Fruit fly (Drosophila melanogaster): Measurements from ENCODE around the gene cl.

Gene cl

DNA sequence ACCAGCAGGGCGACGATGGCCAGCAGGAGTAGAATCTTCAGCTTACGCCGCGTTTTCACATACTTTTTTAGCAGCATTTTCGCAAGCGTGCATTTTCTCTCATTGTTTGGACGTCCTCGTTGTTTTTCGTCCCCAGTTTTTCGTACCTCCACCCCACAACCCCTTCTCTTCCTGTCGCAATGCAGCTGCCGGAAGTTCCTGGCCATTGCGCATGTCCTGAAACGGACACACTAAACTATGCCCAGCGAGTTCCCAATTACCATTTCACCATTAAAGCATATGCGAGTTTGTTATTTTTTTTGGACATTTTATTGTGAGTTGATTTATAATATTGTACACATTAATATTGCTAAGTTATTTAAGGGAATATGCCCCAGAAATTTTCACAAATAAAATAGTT lies 19.1 kb downstream of the cl start, which contains the start of gene CG14015:
Gene CG14015, minus strand, starts transcription at position 163 of the 400 bp plus-strand sequence.
- TF ChIP-seq dmrt93B (GFP tag; optimal IDR thresholded peaks at IDR 0.05) (no peak), psq (GFP tag; optimal IDR thresholded peaks at IDR 0.05) (no peak), fru (GFP tag; optimal IDR thresholded peaks at IDR 0.05) (no peak), Hnf4 (GFP tag; optimal IDR thresholded peaks at IDR 0.05) (no peak), sage (GFP tag; optimal IDR thresholded peaks at IDR 0.05) (no peak), usp (GFP tag; optimal IDR thresholded peaks at IDR 0.05) (no peak), Abd-B (GFP tag; optimal IDR thresholded peaks at IDR 0.05) (no peak), CrebA (GFP tag; optimal IDR thresholded peaks at IDR 0.05; ENCODE audit: borderline replicate concordance) (no peak), GATAd (GFP tag; optimal IDR thresholded peaks at IDR 0.05) (no peak), CG32264 (GFP tag; optimal IDR thresholded peaks at IDR 0.05) (no peak), woc (GFP tag; optimal IDR thresholded peaks at IDR 0.05) (no peak)

DNA sequence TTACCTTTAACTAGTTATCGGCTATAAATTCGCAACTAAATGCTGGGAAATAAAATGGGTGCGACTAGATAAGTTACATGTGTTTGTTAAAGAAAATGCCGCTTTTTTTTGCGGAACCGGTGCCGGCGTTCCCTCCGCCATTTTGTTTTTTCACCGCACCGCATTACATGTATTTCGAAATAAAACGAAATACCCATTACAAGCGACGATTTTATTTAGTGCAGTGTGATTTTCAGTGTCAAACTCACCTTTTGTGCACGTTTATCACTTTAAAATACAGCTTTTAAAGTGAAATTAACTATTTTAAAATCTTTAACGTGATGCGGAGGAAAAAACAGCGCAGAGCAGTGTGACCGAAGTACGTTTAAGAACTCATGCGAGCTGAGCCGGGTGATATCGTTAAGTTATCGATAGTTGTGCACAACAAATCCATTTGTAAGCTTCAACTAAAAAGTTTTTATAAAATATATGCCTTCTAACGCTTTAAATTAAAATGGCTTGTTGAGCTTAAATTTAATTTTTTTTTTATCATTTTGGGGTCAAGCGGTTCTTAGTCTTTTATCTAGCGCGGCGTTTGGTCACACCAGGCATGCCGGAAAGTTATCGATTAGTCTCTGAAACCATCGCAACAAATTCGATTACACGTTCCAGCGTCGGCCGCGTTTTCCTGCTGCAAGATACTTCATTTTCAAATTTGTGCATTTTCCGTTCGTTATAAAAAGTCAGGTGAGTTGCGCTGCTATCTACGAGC lies 22.2 kb downstream of the cl start, which contains the start of the genes Hel25E and Lam:
Gene Hel25E, minus strand, starts transcription at position 380 of the 751 bp plus-strand sequence.
Gene Lam, plus strand, starts transcription at position 546 of the 751 bp plus-strand sequence.
- TF ChIP-seq woc (GFP tag; optimal IDR thresholded peaks at IDR 0.05) (no peak), Myc (optimal IDR thresholded peaks at IDR 0.05) (no peak), sage (GFP tag; optimal IDR thresholded peaks at IDR 0.05) (no peak), dmrt93B (GFP tag; optimal IDR thresholded peaks at IDR 0.05) (no peak)

DNA sequence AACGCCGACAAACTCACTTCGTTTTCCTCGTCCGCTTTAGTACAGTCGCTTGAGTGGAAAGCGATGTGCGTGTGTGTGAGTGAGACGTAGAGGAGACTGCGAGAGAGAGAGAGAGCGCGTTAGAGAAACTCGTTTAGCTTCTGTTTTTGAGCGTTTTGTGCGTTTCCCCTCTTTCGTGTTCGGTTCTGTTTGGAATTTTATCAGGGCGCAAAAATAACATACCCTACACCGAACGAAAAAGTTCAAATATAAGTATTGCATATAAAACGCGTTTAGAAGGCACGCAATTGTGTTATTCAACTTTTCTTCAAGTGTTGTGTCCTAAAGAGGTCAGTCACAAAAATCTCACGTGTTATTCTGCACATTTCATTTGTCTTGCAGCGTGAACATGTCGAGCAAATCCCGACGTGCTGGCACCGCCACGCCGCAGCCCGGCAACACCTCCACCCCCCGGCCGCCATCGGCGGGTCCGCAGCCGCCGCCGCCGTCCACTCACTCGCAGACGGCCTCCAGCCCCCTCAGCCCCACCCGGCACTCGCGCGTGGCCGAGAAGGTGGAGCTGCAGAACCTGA lies 23.1 kb downstream of the cl start:
- TF ChIP-seq rgr (GFP tag; optimal IDR thresholded peaks at IDR 0.05) = peak; percentile 57
- no peak for TF ChIP-seq brk (GFP tag; optimal IDR thresholded peaks at IDR 0.05)
- no peak for TF ChIP-seq sv (GFP tag; optimal IDR thresholded peaks at IDR 0.05)
- TF ChIP-seq Abd-B (GFP tag; optimal IDR thresholded peaks at IDR 0.05) = no peak
- TF ChIP-seq psq (GFP tag; optimal IDR thresholded peaks at IDR 0.05) = peak; percentile 77
- TF ChIP-seq Mio (GFP tag; optimal IDR thresholded peaks at IDR 0.05) = no peak
- TF ChIP-seq Hnf4 (GFP tag; optimal IDR thresholded peaks at IDR 0.05) = no peak
- TF ChIP-seq foxo (GFP tag; optimal IDR thresholded peaks at IDR 0.05) = peak; percentile 14 to 68
- no peak for TF ChIP-seq Vsx2 (GFP tag; optimal IDR thresholded peaks at IDR 0.05; ENCODE audit: partially characterized antibody)
- TF ChIP-seq h (GFP tag; optimal IDR thresholded peaks at IDR 0.05) = peak; percentile 56
- peak; percentile 81 for TF ChIP-seq Dif (GFP tag; optimal IDR thresholded peaks at IDR 0.05; ENCODE audit: partially characterized antibody)
- TF ChIP-seq CrebA (GFP tag; optimal IDR thresholded peaks at IDR 0.05; ENCODE audit: borderline replicate concordance) = no peak
- peak; percentile 45 for TF ChIP-seq OdsH (GFP tag; optimal IDR thresholded peaks at IDR 0.05)
- TF ChIP-seq tai (GFP tag; optimal IDR thresholded peaks at IDR 0.05) = no peak
- no peak for TF ChIP-seq Rel (GFP tag; optimal IDR thresholded peaks at IDR 0.05)
- peak; percentile 3 for TF ChIP-seq Rel (tag; optimal IDR thresholded peaks at IDR 0.05)
- TF ChIP-seq lola (GFP tag; optimal IDR thresholded peaks at IDR 0.05) = no peak
- TF ChIP-seq woc (GFP tag; optimal IDR thresholded peaks at IDR 0.05) = no peak
- TF ChIP-seq Hr83 (GFP tag; optimal IDR thresholded peaks at IDR 0.05; ENCODE audit: poor library complexity, severe bottlenecking) = peak; percentile 43
- no peak for TF ChIP-seq dmrt93B (GFP tag; optimal IDR thresholded peaks at IDR 0.05)
- no peak for TF ChIP-seq CG32264 (GFP tag; optimal IDR thresholded peaks at IDR 0.05)
- no peak for TF ChIP-seq N (GFP tag; optimal IDR thresholded peaks at IDR 0.05)
- no peak for TF ChIP-seq pan (optimal IDR thresholded peaks at IDR 0.05)
- no peak for TF ChIP-seq jim (GFP tag; optimal IDR thresholded peaks at IDR 0.05)
- peak; percentile 4 for TF ChIP-seq Myc (optimal IDR thresholded peaks at IDR 0.05)
- TF ChIP-seq Dfd (GFP tag; optimal IDR thresholded peaks at IDR 0.05) = peak; percentile 98
- TF ChIP-seq HLH106 (tag; optimal IDR thresholded peaks at IDR 0.05) = peak; percentile 37
- no peak for TF ChIP-seq CG9705 (GFP tag; optimal IDR thresholded peaks at IDR 0.05)
- peak; percentile 40 for TF ChIP-seq ey (GFP tag; optimal IDR thresholded peaks at IDR 0.05)
- TF ChIP-seq br (GFP tag; optimal IDR thresholded peaks at IDR 0.05) = peak; percentile 7
- peak in 1 of 2 experiments; percentile 0 for TF ChIP-seq dl (GFP tag; optimal IDR thresholded peaks at IDR 0.05; ENCODE audit: insufficient read depth in 1 of 2, partially characterized antibody in 2 of 2)
- TF ChIP-seq Sp1 (GFP tag; optimal IDR thresholded peaks at IDR 0.05) = peak; percentile 19
- no peak for TF ChIP-seq Jra (GFP tag; optimal IDR thresholded peaks at IDR 0.05)
- no peak for TF ChIP-seq Hr78 (GFP tag; optimal IDR thresholded peaks at IDR 0.05)
- TF ChIP-seq fru (GFP tag; optimal IDR thresholded peaks at IDR 0.05) = no peak
- TF ChIP-seq usp (GFP tag; optimal IDR thresholded peaks at IDR 0.05) = no peak
- TF ChIP-seq sage (GFP tag; optimal IDR thresholded peaks at IDR 0.05) = no peak
- no peak for TF ChIP-seq dsf (GFP tag; optimal IDR thresholded peaks at IDR 0.05; ENCODE audit: borderline replicate concordance)
- no peak for TF ChIP-seq GATAd (GFP tag; optimal IDR thresholded peaks at IDR 0.05)

All from whole organism, wandering third instar larva.